Worm (Caenorhabditis elegans) whole organism, early embryonic: ENCODE measurements around the gene sru-1.

ENCODE experiments used
- B0310.2 ChIP-seq: sonication (generic microtip); optimal IDR thresholded peaks from 2 replicates; lab custom pipeline; 2016; ENCODE audit warnings: mild to moderate bottlenecking, missing genetic modification characterization, missing compliant biosample characterization
- F13C5.2 ChIP-seq: sonication (generic microtip); optimal IDR thresholded peaks from 2 replicates; lab custom pipeline; 2017; ENCODE audit warnings: mild to moderate bottlenecking, missing genetic modification characterization, inconsistent platforms, missing compliant biosample characterization
- aly-1 ChIP-seq: sonication (generic microtip); optimal IDR thresholded peaks from 2 replicates; lab custom pipeline; 2016; ENCODE audit warnings: missing genetic modification characterization, missing compliant biosample characterization
- ama-1 ChIP-seq: fragments of 150-350 bp; optimal IDR thresholded peaks from 2 replicates; lab custom pipeline; 2014
- ceh-13 ChIP-seq: fragments of 200-800 bp; sonication (Bioruptor generic); optimal IDR thresholded peaks from 2 replicates; lab custom pipeline; 2018; ENCODE audit warnings: mild to moderate bottlenecking, missing genetic modification characterization, missing compliant biosample characterization
- ceh-36 ChIP-seq: sonication (generic microtip); optimal IDR thresholded peaks from 2 replicates; lab custom pipeline; 2016; ENCODE audit warnings: missing genetic modification characterization, inconsistent platforms, missing compliant biosample characterization
- ets-7 ChIP-seq: sonication (generic microtip); optimal IDR thresholded peaks from 2 replicates; lab custom pipeline; 2016; ENCODE audit warnings: missing genotype, missing genetic modification characterization, missing compliant biosample characterization
- flt-1 ChIP-seq: fragments of 200-800 bp; sonication (Bioruptor generic); IDR thresholded peaks from 2 replicates; pipeline ENCODE4 v1.3.6; 2022; ENCODE audit warnings: missing genetic modification characterization, missing compliant biosample characterization
- hmbx-1 ChIP-seq: sonication (generic microtip); optimal IDR thresholded peaks from 2 replicates; lab custom pipeline; 2016; ENCODE audit warnings: mild to moderate bottlenecking, missing genetic modification characterization, missing compliant biosample characterization
- hmg-4 ChIP-seq: fragments of 200-800 bp; sonication (Bioruptor generic); optimal IDR thresholded peaks from 2 replicates; lab custom pipeline; 2018; ENCODE audit warnings: mild to moderate bottlenecking, missing genetic modification characterization, missing compliant biosample characterization
- hnd-1 ChIP-seq: sonication (generic microtip); optimal IDR thresholded peaks from 2 replicates; lab custom pipeline; 2016; ENCODE audit warnings: missing genetic modification characterization, missing compliant biosample characterization
- pes-1 ChIP-seq: fragments of 200-800 bp; sonication (Bioruptor generic); IDR thresholded peaks from 2 replicates; pipeline ENCODE4 v1.3.6; 2022; ENCODE audit warnings: missing genetic modification reagents, missing genetic modification characterization, missing compliant biosample characterization
- scrt-1 ChIP-seq: fragments of 200-800 bp; sonication (Bioruptor generic); IDR thresholded peaks from 2 replicates; pipeline ENCODE4 v1.3.6; 2022; ENCODE audit warnings: missing genetic modification characterization, missing compliant biosample characterization
- sea-1 ChIP-seq: fragments of 200-800 bp; sonication (Bioruptor generic); conservative IDR thresholded peaks from 2 replicates; pipeline ENCODE4 v1.3.6; 2022; ENCODE audit warnings: missing genetic modification characterization, missing compliant biosample characterization
- tbx-11 ChIP-seq: fragments of 200-800 bp; sonication (Bioruptor generic); IDR thresholded peaks from 2 replicates; pipeline ENCODE4 v1.3.6; 2022; ENCODE audit warnings: missing genetic modification characterization, missing compliant biosample characterization
- tbx-37 ChIP-seq: fragments of 200-800 bp; sonication (Bioruptor generic); conservative IDR thresholded peaks from 2 replicates; pipeline ENCODE4 v1.3.6; 2022; ENCODE audit warnings: missing genetic modification reagents, missing genetic modification characterization, missing compliant biosample characterization
- tra-4 ChIP-seq: sonication (generic microtip); optimal IDR thresholded peaks from 2 replicates; lab custom pipeline; 2017; ENCODE audit warnings: missing genetic modification characterization, missing compliant biosample characterization

sru-1 gene

ce11 chrIV:9490320-9490719, 1.9 kb downstream of the sru-1 start, which contains the start of gene sru-6:
TSS of gene sru-6 (plus strand) at chrIV:9490620.
- no peak for TF ChIP-seq hnd-1 (tag; lab: Kevin White, UChicago)
- TF ChIP-seq aly-1 (tag; lab: Kevin White, UChicago): no peak
- TF ChIP-seq hmbx-1: no peak
- no peak for TF ChIP-seq B0310.2
- no peak for TF ChIP-seq sea-1 (GFP tag; lab: Robert Waterston, UW)

ce11 chrIV:9496306-9496705, 7.9 kb downstream of the sru-1 start, which contains the start of gene sru-3:
TSS of gene sru-3 (plus strand) at chrIV:9496606.
- TF ChIP-seq tbx-37 (GFP tag; lab: Robert Waterston, UW): no peak
- TF ChIP-seq sea-1 (GFP tag; lab: Robert Waterston, UW): no peak
- TF ChIP-seq pes-1: no peak
- no peak for TF ChIP-seq ceh-36 (tag; lab: Kevin White, UChicago)
- TF ChIP-seq ceh-13: no peak
- TF ChIP-seq flt-1 (GFP tag; lab: Robert Waterston, UW): no peak
- no peak for TF ChIP-seq tra-4 (tag; lab: Kevin White, UChicago)
- no peak for TF ChIP-seq hnd-1 (tag; lab: Kevin White, UChicago)
- TF ChIP-seq aly-1 (tag; lab: Kevin White, UChicago): no peak
- no peak for TF ChIP-seq tbx-11
- TF ChIP-seq hmbx-1: no peak
- TF ChIP-seq B0310.2: no peak
- no peak for TF ChIP-seq ama-1 (lab: Kevin White, UChicago)

ce11 chrIV:9498088-9498487, 9.7 kb downstream of the sru-1 start, which contains the start of gene sru-4:
TSS of gene sru-4 (plus strand) at chrIV:9498388.
- no peak for TF ChIP-seq tbx-37 (GFP tag; lab: Robert Waterston, UW)
- TF ChIP-seq tbx-11: no peak
- TF ChIP-seq F13C5.2 (tag; lab: Kevin White, UChicago): no peak
- no peak for TF ChIP-seq ets-7 (tag; lab: Kevin White, UChicago)
- no peak for TF ChIP-seq hmbx-1
- no peak for TF ChIP-seq ceh-13
- no peak for TF ChIP-seq hmg-4
- no peak for TF ChIP-seq aly-1 (tag; lab: Kevin White, UChicago)
- no peak for TF ChIP-seq flt-1 (GFP tag; lab: Robert Waterston, UW)
- no peak for TF ChIP-seq ceh-36 (tag; lab: Kevin White, UChicago)
- no peak for TF ChIP-seq hnd-1 (tag; lab: Kevin White, UChicago)
- no peak for TF ChIP-seq tra-4 (tag; lab: Kevin White, UChicago)
- TF ChIP-seq scrt-1 (GFP tag; lab: Robert Waterston, UW): no peak
- TF ChIP-seq ama-1 (lab: Kevin White, UChicago): no peak
- no peak for TF ChIP-seq pes-1
- no peak for TF ChIP-seq sea-1 (GFP tag; lab: Robert Waterston, UW)
- TF ChIP-seq B0310.2: no peak

ce11 chrIV:9499636-9500035, 11.2 kb downstream of the sru-1 start:
- TF ChIP-seq B0310.2: no peak
- TF ChIP-seq sea-1 (GFP tag; lab: Robert Waterston, UW): no peak
- no peak for TF ChIP-seq ceh-13
- TF ChIP-seq aly-1 (tag; lab: Kevin White, UChicago): no peak
- TF ChIP-seq ama-1 (lab: Kevin White, UChicago): no peak
- TF ChIP-seq ets-7 (tag; lab: Kevin White, UChicago): no peak
- TF ChIP-seq hmg-4: no peak
- TF ChIP-seq pes-1: no peak
- TF ChIP-seq hnd-1 (tag; lab: Kevin White, UChicago): no peak

- TF ChIP-seq sea-1 (GFP tag; lab: Robert Waterston, UW) (no peak), hmbx-1 (no peak), ama-1 (lab: Kevin White, UChicago) (no peak), B0310.2 (no peak), tbx-11 (no peak), scrt-1 (GFP tag; lab: Robert Waterston, UW) (no peak)
Observed at ce11 chrIV:9500100-9500499, 11.7 kb downstream of the sru-1 start, which contains the start of gene ugt-21. TSS of gene ugt-21 (plus strand) at chrIV:9500311.

- no peak for TF ChIP-seq ets-7 (tag; lab: Kevin White, UChicago)
- TF ChIP-seq tra-4 (tag; lab: Kevin White, UChicago): no peak
- no peak for TF ChIP-seq ama-1 (lab: Kevin White, UChicago)
- TF ChIP-seq hmg-4: no peak
- TF ChIP-seq pes-1: no peak
- TF ChIP-seq ceh-13: no peak
- TF ChIP-seq scrt-1 (GFP tag; lab: Robert Waterston, UW): no peak
- no peak for TF ChIP-seq hmbx-1
- TF ChIP-seq tbx-11: no peak
Observed at ce11 chrIV:9506251-9506650, 17.8 kb downstream of the sru-1 start, which contains the start of gene ttr-9. TSS of gene ttr-9 (minus strand) at chrIV:9506351.

- TF ChIP-seq aly-1 (tag; lab: Kevin White, UChicago): no peak
- TF ChIP-seq tra-4 (tag; lab: Kevin White, UChicago): no peak
- no peak for TF ChIP-seq ceh-13
- TF ChIP-seq sea-1 (GFP tag; lab: Robert Waterston, UW): no peak
- TF ChIP-seq F13C5.2 (tag; lab: Kevin White, UChicago): no peak
- TF ChIP-seq scrt-1 (GFP tag; lab: Robert Waterston, UW): no peak
- TF ChIP-seq B0310.2: no peak
- TF ChIP-seq tbx-11: no peak
- no peak for TF ChIP-seq flt-1 (GFP tag; lab: Robert Waterston, UW)
- TF ChIP-seq ama-1 (lab: Kevin White, UChicago): no peak
- TF ChIP-seq hmbx-1: no peak
- TF ChIP-seq pes-1: no peak
- TF ChIP-seq hmg-4: no peak
- no peak for TF ChIP-seq tbx-37 (GFP tag; lab: Robert Waterston, UW)
- TF ChIP-seq hnd-1 (tag; lab: Kevin White, UChicago): no peak
- no peak for TF ChIP-seq ceh-36 (tag; lab: Kevin White, UChicago)
- no peak for TF ChIP-seq ets-7 (tag; lab: Kevin White, UChicago)
Observed at ce11 chrIV:9508612-9509011, 20.2 kb downstream of the sru-1 start, which contains the start of gene ethe-1. TSS of gene ethe-1 (minus strand) at chrIV:9508761.

- TF ChIP-seq hmbx-1 (no peak), scrt-1 (GFP tag; lab: Robert Waterston, UW) (no peak), ceh-36 (tag; lab: Kevin White, UChicago) (no peak), hmg-4 (no peak), ets-7 (tag; lab: Kevin White, UChicago) (no peak), pes-1 (no peak), B0310.2 (no peak), ama-1 (lab: Kevin White, UChicago) (no peak), aly-1 (tag; lab: Kevin White, UChicago) (no peak), tra-4 (tag; lab: Kevin White, UChicago) (no peak), hnd-1 (tag; lab: Kevin White, UChicago) (no peak), tbx-37 (GFP tag; lab: Robert Waterston, UW) (no peak), sea-1 (GFP tag; lab: Robert Waterston, UW) (no peak), F13C5.2 (tag; lab: Kevin White, UChicago) (no peak), ceh-13 (no peak)
Observed at ce11 chrIV:9510439-9510838, 22.0 kb downstream of the sru-1 start, which contains the start of gene C33A12.4. TSS of gene C33A12.4 (minus strand) at chrIV:9510569.
